Fruit fly (Drosophila melanogaster): Measurements from ENCODE around the gene Cyp28d1.

Cyp28d1 gene

DNA sequence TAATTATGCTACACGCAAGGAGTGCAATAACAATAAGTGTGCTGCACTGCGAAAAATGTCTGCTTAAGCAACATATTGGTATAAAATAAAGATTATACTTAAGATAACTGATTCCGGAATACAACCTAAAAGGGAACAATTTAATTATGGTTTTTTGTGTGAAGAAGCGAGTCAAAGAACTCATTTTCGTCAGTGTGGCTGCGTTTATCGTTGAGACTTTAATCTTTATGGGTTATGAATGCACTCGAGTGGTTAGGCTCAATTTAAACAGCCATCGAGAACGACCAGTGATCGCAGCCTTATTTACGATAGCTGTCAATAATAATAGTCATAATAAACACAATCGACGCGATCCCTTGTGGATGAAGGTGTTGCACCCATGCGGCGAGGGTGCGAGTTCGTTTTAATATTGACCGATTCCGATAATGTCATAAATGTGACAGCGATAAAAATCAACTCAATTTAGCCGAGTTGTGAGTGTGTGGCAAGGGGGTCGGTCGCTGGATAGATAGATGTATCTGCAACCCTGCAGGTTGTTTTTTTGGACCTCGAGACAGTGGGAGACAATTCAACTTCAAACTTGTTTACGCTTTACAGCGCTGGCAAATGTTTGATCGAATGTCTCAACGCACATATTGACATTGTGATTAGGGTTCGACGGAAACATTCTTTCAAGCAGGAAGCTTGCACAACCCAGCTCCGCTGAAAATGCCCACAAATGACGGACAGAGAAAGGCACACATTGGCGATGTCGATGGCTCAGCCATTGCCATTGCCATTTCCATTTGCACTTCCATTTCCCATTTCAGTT lies 46.0 kb downstream of the Cyp28d1 start (continued):
- TF ChIP-seq CG14050 (GFP tag; IDR thresholded peaks at IDR 0.05) (no peak), tx (GFP tag; optimal IDR thresholded peaks at IDR 0.05) (no peak), Rfx (GFP tag; IDR thresholded peaks at IDR 0.05) (no peak), CG42726 (GFP tag; IDR thresholded peaks at IDR 0.05; ENCODE audit: partially characterized antibody) (no peak), sens-2 (GFP tag; IDR thresholded peaks at IDR 0.05) (no peak), Fer1 (GFP tag; optimal IDR thresholded peaks at IDR 0.05) (no peak), ab (GFP tag; optimal IDR thresholded peaks at IDR 0.05) (peak; percentile 9), Aef1 (GFP tag; IDR thresholded peaks at IDR 0.05) (peak; percentile 48), CG13624 (GFP tag; optimal IDR thresholded peaks at IDR 0.05) (no peak), CG10321 (GFP tag; IDR thresholded peaks at IDR 0.05) (0 out of 2 replicates have a peak, but pooled peaks have one; percentile 16), CG8281 (tag; optimal IDR thresholded peaks at IDR 0.05) (peak; percentile 39), CG18262 (tag; optimal IDR thresholded peaks at IDR 0.05) (peak; percentile 58), Hsf (GFP tag; optimal IDR thresholded peaks at IDR 0.05) (peak; percentile 27), crc (GFP tag; optimal IDR thresholded peaks at IDR 0.05) (no peak), pum (GFP tag; optimal IDR thresholded peaks at IDR 0.05) (peak; percentile 14), dpn (GFP tag; optimal IDR thresholded peaks at IDR 0.05) (peak; percentile 15 to 21), z (GFP tag; IDR thresholded peaks at IDR 0.05) (peak; percentile 66), CG9727 (GFP tag; optimal IDR thresholded peaks at IDR 0.05) (peak; percentile 72), CG6689 (GFP tag; IDR thresholded peaks at IDR 0.05) (peak; percentile 33), dan (GFP tag; IDR thresholded peaks at IDR 0.05) (no peak), caup (GFP tag; optimal IDR thresholded peaks at IDR 0.05; ENCODE audit: severe bottlenecking) (no peak), Gug (GFP tag; IDR thresholded peaks at IDR 0.05) (peak; percentile 15; the same call in 1 of the 4 replicates), HLH54F (GFP tag; optimal IDR thresholded peaks at IDR 0.05) (no peak), unpg (GFP tag; optimal IDR thresholded peaks at IDR 0.05) (peak; percentile 29), CG10462 (GFP tag; optimal IDR thresholded peaks at IDR 0.05) (peak; percentile 14), NFAT (GFP tag; IDR thresholded peaks at IDR 0.05) (no peak), Hr39 (optimal IDR thresholded peaks at IDR 0.05) (no peak), ato (GFP tag; IDR thresholded peaks at IDR 0.05; ENCODE audit: partially characterized antibody) (no peak), Lpt (GFP tag; optimal IDR thresholded peaks at IDR 0.05) (no peak), Ssrp (tag; optimal IDR thresholded peaks at IDR 0.05) (peak; percentile 27), Blimp-1 (GFP tag; optimal IDR thresholded peaks at IDR 0.05) (peak; percentile 40), CG12942 (GFP tag; optimal IDR thresholded peaks at IDR 0.05) (peak; percentile 17), CG3281 (GFP tag; optimal IDR thresholded peaks at IDR 0.05) (no peak), Vsx1 (GFP tag; optimal IDR thresholded peaks at IDR 0.05) (peak; percentile 53), pzg (GFP tag; optimal IDR thresholded peaks at IDR 0.05) (no peak), Hmx (GFP tag; optimal IDR thresholded peaks at IDR 0.05) (no peak), CG7839 (tag; optimal IDR thresholded peaks at IDR 0.05) (peak; percentile 63), CG6683 (GFP tag; optimal IDR thresholded peaks at IDR 0.05) (no peak), cg (GFP tag; optimal IDR thresholded peaks at IDR 0.05) (peak; percentile 6), Dad (GFP tag; optimal IDR thresholded peaks at IDR 0.05) (no peak), CG17802 (tag; optimal IDR thresholded peaks at IDR 0.05) (no peak), CG14441 (GFP tag; IDR thresholded peaks at IDR 0.05) (peak; percentile 29; the same call in 1 of the 2 replicates), trem (tag; optimal IDR thresholded peaks at IDR 0.05) (peak; percentile 26), ftz-f1 (GFP tag; optimal IDR thresholded peaks at IDR 0.05) (no peak), CG3995 (GFP tag; optimal IDR thresholded peaks at IDR 0.05) (no peak), CG2129 (GFP tag; IDR thresholded peaks at IDR 0.05; ENCODE audit: partially characterized antibody) (no peak), CG5245 (GFP tag; optimal IDR thresholded peaks at IDR 0.05) (peak; percentile 4), pfk (GFP tag; optimal IDR thresholded peaks at IDR 0.05) (peak; percentile 23), grn (GFP tag; optimal IDR thresholded peaks at IDR 0.05) (peak; percentile 99), sisA (GFP tag; IDR thresholded peaks at IDR 0.05) (0 out of 2 replicates have a peak, but pooled peaks have one; percentile 25)

Data from whole organism, embryonic.